Worm (Caenorhabditis elegans): Measurements from ENCODE around the gene F58F9.6.

DNA sequence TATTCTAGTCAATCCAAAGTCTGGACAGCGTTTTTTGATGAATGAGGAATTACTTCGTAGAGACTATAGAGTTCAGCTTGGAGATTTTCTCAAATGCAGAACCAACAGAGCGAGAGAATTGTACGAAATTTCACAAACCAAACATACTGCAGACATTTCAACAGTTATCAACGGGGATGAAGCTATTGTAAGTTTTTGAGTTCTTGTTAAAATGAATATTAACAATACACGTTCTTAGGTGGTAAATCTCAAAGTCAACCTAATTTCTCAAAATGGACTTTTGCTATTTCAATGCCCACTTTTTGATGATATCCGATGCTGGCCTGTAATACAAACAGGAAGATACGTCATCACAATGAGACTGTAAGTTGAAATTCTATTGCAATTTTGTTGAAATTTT lies 19.9 kb downstream of the F58F9.6 start:
- TF ChIP-seq him-1 (tag; optimal IDR thresholded peaks at IDR 0.05) (no peak), W03F9.2 (tag; optimal IDR thresholded peaks at IDR 0.05) (no peak)

Data from whole organism, L4/young adult.